Fruit fly (Drosophila melanogaster): Measurements from ENCODE around the gene Tfb5.

dm6 chr2L:5036120-5036519 is 25.5 kb upstream of the Tfb5 start:
- TF ChIP-seq Myc (optimal IDR thresholded peaks at IDR 0.05) (no peak), Sin3A (optimal IDR thresholded peaks at IDR 0.05) (no peak), psq (optimal IDR thresholded peaks at IDR 0.05) (no peak), ttk (optimal IDR thresholded peaks at IDR 0.05) (no peak), insv (optimal IDR thresholded peaks at IDR 0.05) (no peak)

All from Kc167 (cell line).